Worm (Caenorhabditis elegans) whole organism, L3 larva: ENCODE results near the gene sek-4.

ENCODE experiments used
- egl-27 ChIP-seq: sonication (generic microtip); optimal IDR thresholded peaks from 4 replicates; lab custom pipeline; 2017; ENCODE audit warnings: missing biosample characterization, missing genetic modification reagents, missing genetic modification characterization
- elt-3 ChIP-seq, 3 experiments: fragments of 150-350 bp in 1 of 3; sonication (generic microtip) in 2 of 3; optimal IDR thresholded peaks; 2 replicates in 2 of 3; 4 replicates in 1 of 3; lab custom pipeline; 2014 to 2017; ENCODE audit warnings: missing biosample characterization in 3 of 3, missing genetic modification characterization in 3 of 3
- nhr-12 ChIP-seq: fragments of 150-350 bp; optimal IDR thresholded peaks from 2 replicates; lab custom pipeline; 2014; ENCODE audit warnings: missing biosample characterization, missing genetic modification characterization
- nhr-237 ChIP-seq: fragments of 150-350 bp; optimal IDR thresholded peaks from 2 replicates; lab custom pipeline; 2014; ENCODE audit warnings: missing biosample characterization, missing genetic modification characterization
- pqm-1 ChIP-seq: fragments of 150-350 bp; optimal IDR thresholded peaks from 2 replicates; lab custom pipeline; 2017; ENCODE audit warnings: missing biosample characterization, missing genetic modification characterization, inconsistent platforms

- TF ChIP-seq nhr-12 (tag; lab: Kevin White, UChicago) (no peak), pqm-1 (tag; lab: Kevin White, UChicago) (no peak), elt-3 (tag; optimal IDR thresholded peaks at IDR 0.05; lab: Kevin White, UChicago) (no peak), egl-27 (tag; lab: Kevin White, UChicago) (no peak), nhr-237 (no peak)
Observed at ce11 chrX:5342007-5342406, 32.9 kb upstream of the sek-4 start, which contains the start of gene C26B9.7.
